Fruit fly (Drosophila melanogaster): ENCODE measurements around the gene CG6040.

DNA sequence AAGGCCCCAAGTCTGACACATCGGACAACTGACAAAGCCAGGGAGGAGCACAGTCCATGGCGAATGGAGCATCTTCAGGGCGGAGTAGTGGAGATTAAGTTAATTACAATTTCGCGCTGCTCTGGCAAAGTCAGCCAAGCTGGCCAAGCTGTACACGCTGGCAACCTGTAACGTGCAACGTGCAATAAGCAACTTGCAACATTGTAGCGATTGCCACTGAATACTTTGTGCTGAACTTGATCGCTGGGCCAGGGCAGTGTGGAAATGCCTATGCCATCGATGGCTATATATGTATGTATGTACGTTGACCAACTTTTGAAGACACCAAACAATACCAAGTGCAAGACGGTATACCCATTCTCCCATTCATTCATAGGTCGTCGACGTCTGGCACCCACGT is 18.9 kb upstream of the CG6040 start:
- TF ChIP-seq psq (optimal IDR thresholded peaks at IDR 0.05) (no peak), CG8478 (optimal IDR thresholded peaks at IDR 0.05) (no peak), pan (optimal IDR thresholded peaks at IDR 0.05) (no peak), usp (GFP tag; optimal IDR thresholded peaks at IDR 0.05) (no peak), Dll (optimal IDR thresholded peaks at IDR 0.05) (no peak), EcR (GFP tag; optimal IDR thresholded peaks at IDR 0.05) (no peak)

All from whole organism.